Worm (Caenorhabditis elegans): Measurements from ENCODE around the gene ZK938.12.

ZK938.12 gene

DNA sequence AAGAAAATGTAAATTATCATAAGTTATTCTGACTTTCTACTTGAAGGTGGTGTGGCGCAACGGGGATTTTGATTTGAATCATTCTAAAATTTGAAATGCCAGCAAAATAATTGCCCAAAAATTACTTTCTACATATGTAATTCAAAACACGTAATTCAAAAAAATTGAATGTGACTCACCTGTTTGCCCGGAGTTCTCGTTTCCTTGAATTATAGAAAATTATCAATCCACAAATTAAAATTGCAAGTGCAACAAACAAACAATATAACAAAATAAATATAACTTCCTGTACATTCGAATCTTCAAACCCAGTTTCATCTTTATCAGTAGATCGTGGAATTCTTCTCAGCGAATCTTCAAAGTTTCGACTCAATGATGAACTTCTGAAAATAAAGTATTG, 37.1 kb downstream of the ZK938.12 start:
- TF ChIP-seq mep-1 (tag; optimal IDR thresholded peaks at IDR 0.05): no peak
- no peak for TF ChIP-seq zip-8 (tag; optimal IDR thresholded peaks at IDR 0.05)
- TF ChIP-seq flh-1 (GFP tag; optimal IDR thresholded peaks at IDR 0.05): no peak
- no peak for TF ChIP-seq nhr-76 (tag; optimal IDR thresholded peaks at IDR 0.05)

DNA sequence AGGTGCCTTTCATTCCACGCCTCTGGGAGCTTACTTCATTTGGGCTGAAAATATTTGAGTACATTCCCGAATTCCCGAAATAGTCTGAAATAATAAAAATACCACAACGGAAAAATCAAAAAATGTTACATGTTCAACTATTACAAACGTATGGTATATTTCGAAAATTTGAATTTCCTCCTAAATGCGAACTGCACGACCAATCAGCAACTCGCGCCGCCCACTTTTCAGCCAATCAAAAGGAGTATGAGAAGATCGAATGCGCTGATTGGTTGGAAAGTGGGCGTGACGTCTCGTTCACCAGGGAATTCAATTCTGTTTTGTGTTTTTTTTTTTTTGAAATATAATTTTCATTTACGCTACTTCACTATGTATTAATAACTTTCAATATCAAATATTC, 37.6 kb downstream of the ZK938.12 start, which contains the start of gene old-1:
Gene old-1 (minus strand): TSS at position 50 of the 400 bp plus-strand sequence.
- no peak for TF ChIP-seq nhr-237 (tag; optimal IDR thresholded peaks at IDR 0.05)
- TF ChIP-seq drap-1 (GFP tag; optimal IDR thresholded peaks at IDR 0.05): no peak
- no peak for TF ChIP-seq mls-2 (tag; optimal IDR thresholded peaks at IDR 0.05)
- TF ChIP-seq blmp-1 (tag; optimal IDR thresholded peaks at IDR 0.05): no peak
- no peak for TF ChIP-seq sptf-1 (tag; optimal IDR thresholded peaks at IDR 0.05)
- no peak for TF ChIP-seq nhr-28 (tag; optimal IDR thresholded peaks at IDR 0.05)
- TF ChIP-seq ztf-11 (tag; optimal IDR thresholded peaks at IDR 0.05): no peak
- no peak for TF ChIP-seq nhr-2 (tag; optimal IDR thresholded peaks at IDR 0.05)
- TF ChIP-seq unc-120 (tag; optimal IDR thresholded peaks at IDR 0.05; ENCODE audit: poor library complexity, severe bottlenecking): no peak

DNA sequence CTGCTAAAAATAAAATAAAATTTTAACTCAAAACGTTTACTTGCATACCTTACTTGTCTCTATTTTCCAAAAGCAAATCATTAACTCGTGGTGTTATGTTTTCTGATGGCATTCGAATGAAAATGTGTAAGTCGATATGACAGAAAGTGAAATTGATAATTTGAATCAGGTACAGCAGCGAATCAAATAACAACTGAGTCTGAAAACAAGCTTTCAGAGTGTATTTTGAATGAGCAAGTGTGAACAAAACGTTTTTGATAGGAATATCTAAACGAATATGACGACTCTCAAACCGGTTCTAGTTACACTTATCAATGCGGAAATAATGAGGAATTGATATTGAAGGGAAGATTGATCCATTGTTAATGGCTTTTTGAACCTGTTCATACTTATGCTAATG, 39.9 kb downstream of the ZK938.12 start, which contains the start of gene chil-7:
Gene chil-7 (minus strand): TSS at position 112 of the 400 bp plus-strand sequence.
- TF ChIP-seq ceh-43 (GFP tag; optimal IDR thresholded peaks at IDR 0.05) (no peak), lin-32 (GFP tag; optimal IDR thresholded peaks at IDR 0.05) (no peak), nhr-12 (tag; optimal IDR thresholded peaks at IDR 0.05) (no peak), zip-8 (tag; optimal IDR thresholded peaks at IDR 0.05) (no peak), bed-3 (GFP tag; optimal IDR thresholded peaks at IDR 0.05) (no peak), sem-2 (GFP tag; optimal IDR thresholded peaks at IDR 0.05) (no peak), nhr-237 (tag; optimal IDR thresholded peaks at IDR 0.05) (no peak), nhr-2 (tag; optimal IDR thresholded peaks at IDR 0.05) (no peak), nhr-28 (tag; optimal IDR thresholded peaks at IDR 0.05) (no peak), elt-3 (tag; optimal IDR thresholded peaks at IDR 0.05) (no peak), unc-39 (tag; optimal IDR thresholded peaks at IDR 0.05) (no peak), blmp-1 (tag; optimal IDR thresholded peaks at IDR 0.05) (no peak), tbx-8 (GFP tag; optimal IDR thresholded peaks at IDR 0.05) (no peak), mep-1 (tag; optimal IDR thresholded peaks at IDR 0.05) (no peak), ceh-83 (GFP tag; optimal IDR thresholded peaks at IDR 0.05) (no peak), ham-2 (GFP tag; optimal IDR thresholded peaks at IDR 0.05) (no peak)

DNA sequence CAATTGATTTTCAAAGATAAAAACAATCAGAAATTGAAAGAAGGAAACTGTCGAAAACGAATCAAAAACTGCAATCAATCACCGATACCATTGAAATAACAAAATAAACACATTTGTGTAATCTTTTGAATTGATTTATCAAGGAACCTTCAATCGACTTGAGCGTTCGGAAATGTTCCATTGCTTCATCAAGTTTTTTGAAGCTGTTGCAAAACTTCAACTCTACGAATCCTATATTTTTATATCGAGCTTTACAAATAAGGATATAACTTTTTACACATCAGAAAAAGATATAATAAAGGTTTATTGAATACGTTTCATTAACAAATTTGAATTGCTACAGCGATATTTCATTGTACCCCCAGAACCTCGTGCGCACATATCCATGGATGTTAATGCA, 41.8 kb downstream of the ZK938.12 start, which contains the start of gene chil-8:
Gene chil-8 (minus strand): TSS at position 101 of the 400 bp plus-strand sequence.
- TF ChIP-seq zip-8 (tag; optimal IDR thresholded peaks at IDR 0.05) (no peak), lin-32 (GFP tag; optimal IDR thresholded peaks at IDR 0.05) (no peak), sptf-1 (tag; optimal IDR thresholded peaks at IDR 0.05) (no peak), sem-2 (GFP tag; optimal IDR thresholded peaks at IDR 0.05) (no peak), nhr-2 (tag; optimal IDR thresholded peaks at IDR 0.05) (no peak), unc-120 (tag; optimal IDR thresholded peaks at IDR 0.05; ENCODE audit: poor library complexity, severe bottlenecking) (no peak), ztf-11 (tag; optimal IDR thresholded peaks at IDR 0.05) (no peak), pha-4 (tag; optimal IDR thresholded peaks at IDR 0.05) (no peak), nhr-237 (tag; optimal IDR thresholded peaks at IDR 0.05) (no peak), unc-62 (GFP tag; optimal IDR thresholded peaks at IDR 0.05) (no peak)

DNA sequence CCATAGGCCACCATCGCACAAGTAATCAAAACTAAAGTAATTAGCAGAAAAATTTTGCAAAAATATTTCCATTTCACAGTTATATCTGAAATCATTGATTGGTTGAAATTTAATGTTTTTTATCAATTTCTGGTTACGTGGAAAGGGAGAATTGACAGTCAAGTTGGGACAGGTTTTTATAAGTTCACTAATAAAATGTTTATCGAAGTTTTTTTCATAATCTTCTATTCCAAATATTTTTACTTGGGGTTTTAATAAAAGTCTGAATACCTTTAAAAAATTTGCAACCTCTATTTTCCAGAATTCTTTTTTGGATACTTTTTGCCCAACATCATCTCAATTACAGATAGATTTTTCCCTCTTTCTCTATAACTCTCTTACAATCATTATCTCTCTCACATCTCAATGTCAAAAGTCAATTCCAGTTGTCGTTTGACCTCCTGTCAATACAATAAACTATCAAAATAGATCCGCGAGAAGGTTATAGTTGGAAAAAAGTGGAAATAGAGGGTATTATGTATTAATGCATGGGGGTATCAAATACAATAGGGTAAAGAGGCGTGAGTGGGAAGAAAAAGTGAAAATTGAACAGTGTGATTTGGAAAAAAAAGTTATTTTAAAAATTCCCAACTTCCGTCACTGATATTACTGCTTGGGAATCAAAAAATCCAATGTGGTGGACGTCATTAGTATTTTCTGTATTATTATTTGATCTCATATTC, 43.5 kb downstream of the ZK938.12 start, which contains the start of the genes chil-2 and ctsa-3.2:
Gene chil-2 (minus strand): TSS at position 101 of the 722 bp plus-strand sequence.
Gene ctsa-3.2 (plus strand): TSS at position 672 of the 722 bp plus-strand sequence.
- TF ChIP-seq mls-2 (tag; optimal IDR thresholded peaks at IDR 0.05) (no peak), M03D4.4 (tag; optimal IDR thresholded peaks at IDR 0.05) (no peak), ceh-83 (GFP tag; optimal IDR thresholded peaks at IDR 0.05) (no peak), snpc-4 (tag; optimal IDR thresholded peaks at IDR 0.05) (no peak), ceh-39 (tag; optimal IDR thresholded peaks at IDR 0.05) (no peak), ces-1 (GFP tag; optimal IDR thresholded peaks at IDR 0.05) (no peak), blmp-1 (tag; optimal IDR thresholded peaks at IDR 0.05) (no peak), nhr-28 (tag; optimal IDR thresholded peaks at IDR 0.05) (no peak), lin-13 (tag; optimal IDR thresholded peaks at IDR 0.05) (no peak), sem-2 (GFP tag; optimal IDR thresholded peaks at IDR 0.05) (no peak), elt-1 (tag; optimal IDR thresholded peaks at IDR 0.05; ENCODE audit: borderline replicate concordance, insufficient read depth) (no peak), lin-32 (GFP tag; optimal IDR thresholded peaks at IDR 0.05) (no peak), pha-4 (tag; optimal IDR thresholded peaks at IDR 0.05) (no peak), sptf-1 (tag; optimal IDR thresholded peaks at IDR 0.05) (no peak), nhr-237 (tag; optimal IDR thresholded peaks at IDR 0.05) (no peak)

Measured in whole organism, mixed stage, embryonic.